Fruit fly (Drosophila melanogaster) whole organism, wandering third instar larva: ENCODE results near the gene CG7295.

Experiments used
- Abd-B ChIP-seq: fragments of >200 bp; optimal IDR thresholded peaks from 2 replicates; lab custom pipeline; 2017; ENCODE audit warnings: missing biosample characterization, missing genetic modification characterization
- CG32264 ChIP-seq: fragments of 200-800 bp; sonication (Bioruptor generic); optimal IDR thresholded peaks from 2 replicates; lab custom pipeline; 2016; ENCODE audit warnings: missing biosample characterization, missing genetic modification characterization
- CG9705 ChIP-seq: fragments of 200-800 bp; sonication (Bioruptor generic); optimal IDR thresholded peaks from 2 replicates; lab custom pipeline; 2018; ENCODE audit warnings: missing biosample characterization, mild to moderate bottlenecking, missing genetic modification characterization
- CrebA ChIP-seq: fragments of 200-800 bp; sonication (Bioruptor generic); optimal IDR thresholded peaks from 2 replicates; lab custom pipeline; 2016; ENCODE audit warnings: missing biosample characterization, mild to moderate bottlenecking, missing genetic modification characterization, borderline replicate concordance
- Dfd ChIP-seq: fragments of >200 bp; optimal IDR thresholded peaks from 2 replicates; lab custom pipeline; 2017; ENCODE audit warnings: missing biosample characterization, missing genetic modification characterization
- Dif ChIP-seq: fragments of 200-275, 200-300 bp; sonication (Bioruptor generic); optimal IDR thresholded peaks from 2 replicates; lab custom pipeline; 2018; ENCODE audit warnings: missing biosample characterization, missing genetic modification characterization; ENCODE audit not compliant: partially characterized antibody
- GATAd ChIP-seq: sonication (Bioruptor generic); optimal IDR thresholded peaks from 2 replicates; lab custom pipeline; 2016; ENCODE audit warnings: missing biosample characterization, missing genetic modification characterization
- HLH106 ChIP-seq: fragments of 200-800 bp; optimal IDR thresholded peaks from 3 replicates; lab custom pipeline; 2019; ENCODE audit warnings: missing biosample characterization, mild to moderate bottlenecking, missing genetic modification characterization, moderate library complexity
- Hnf4 ChIP-seq: fragments of 200-800 bp; sonication (Bioruptor generic); optimal IDR thresholded peaks from 2 replicates; lab custom pipeline; 2016; ENCODE audit warnings: missing biosample characterization, mild to moderate bottlenecking, missing genetic modification characterization
- Hr78 ChIP-seq: fragments of >200 bp; optimal IDR thresholded peaks from 2 replicates; lab custom pipeline; 2017; ENCODE audit warnings: missing biosample characterization, missing genetic modification characterization
- Hr83 ChIP-seq: fragments of 200-300 bp; sonication (Bioruptor generic); optimal IDR thresholded peaks from 2 replicates; lab custom pipeline; 2016; ENCODE audit warnings: missing biosample characterization, mild to moderate bottlenecking, missing genetic modification characterization, moderate library complexity; ENCODE audit not compliant: poor library complexity, severe bottlenecking
- Jra ChIP-seq: sonication (Bioruptor generic); optimal IDR thresholded peaks from 2 replicates; lab custom pipeline; 2016; ENCODE audit warnings: missing biosample characterization, missing genetic modification characterization
- Mio ChIP-seq: sonication (Bioruptor generic); optimal IDR thresholded peaks from 2 replicates; lab custom pipeline; 2016; ENCODE audit warnings: missing biosample characterization, missing genetic modification characterization
- Myc ChIP-seq: fragments of >200 bp; optimal IDR thresholded peaks from 2 replicates; lab custom pipeline; 2017
- N ChIP-seq: fragments of >200 bp; optimal IDR thresholded peaks from 2 replicates; lab custom pipeline; 2018; ENCODE audit warnings: missing biosample characterization, missing external identifiers, missing genetic modification characterization
- OdsH ChIP-seq: fragments of 200-800 bp; sonication (Bioruptor generic); optimal IDR thresholded peaks from 2 replicates; lab custom pipeline; 2016; ENCODE audit warnings: missing biosample characterization, mild to moderate bottlenecking, missing genetic modification characterization
- Rel ChIP-seq, 2 experiments: fragments of 200-800 bp; sonication (Bioruptor generic) in 1 of 2; optimal IDR thresholded peaks; 2 replicates in 1 of 2; 3 replicates in 1 of 2; lab custom pipeline; 2016 to 2019; ENCODE audit warnings: mild to moderate bottlenecking in 2 of 2, missing biosample characterization in 2 of 2, missing genetic modification characterization in 2 of 2, moderate library complexity in 1 of 2
- Sp1 ChIP-seq: fragments of 200-800 bp; sonication (Bioruptor generic); optimal IDR thresholded peaks from 3 replicates; lab custom pipeline; 2019; ENCODE audit warnings: missing biosample characterization, mild to moderate bottlenecking, missing genetic modification characterization, moderate library complexity
- Vsx2 ChIP-seq: fragments of 200-300, 225-300 bp; sonication (Bioruptor generic); optimal IDR thresholded peaks from 2 replicates; lab custom pipeline; 2018; ENCODE audit warnings: missing biosample characterization, missing genetic modification characterization; ENCODE audit not compliant: partially characterized antibody
- br ChIP-seq: fragments of 200-800 bp; sonication (Bioruptor generic); optimal IDR thresholded peaks from 2 replicates; lab custom pipeline; 2016; ENCODE audit warnings: missing biosample characterization, missing genetic modification characterization
- brk ChIP-seq: fragments of 200-800 bp; sonication (Bioruptor generic); optimal IDR thresholded peaks from 2 replicates; lab custom pipeline; 2016; ENCODE audit warnings: missing biosample characterization, mild to moderate bottlenecking, missing genetic modification characterization
- dl ChIP-seq, 2 experiments: fragments of 175-275, 200-275 bp in 1 of 2; fragments of 200-275 bp in 1 of 2; sonication (Bioruptor generic); optimal IDR thresholded peaks; lab custom pipeline; 2018; ENCODE audit warnings: mild to moderate bottlenecking in 2 of 2, missing biosample characterization in 2 of 2, missing genetic modification characterization in 2 of 2, moderate library complexity in 2 of 2; ENCODE audit not compliant: partially characterized antibody in 2 of 2, insufficient read depth in 1 of 2
- dmrt93B ChIP-seq: fragments of 200-800 bp; sonication (Bioruptor generic); optimal IDR thresholded peaks from 2 replicates; lab custom pipeline; 2018; ENCODE audit warnings: missing biosample characterization, mild to moderate bottlenecking, missing genetic modification characterization
- dsf ChIP-seq: sonication (Bioruptor generic); optimal IDR thresholded peaks from 2 replicates; lab custom pipeline; 2016; ENCODE audit warnings: missing biosample characterization, missing genetic modification characterization, borderline replicate concordance
- ey ChIP-seq: fragments of 200-800 bp; sonication (Bioruptor generic); optimal IDR thresholded peaks from 2 replicates; lab custom pipeline; 2016; ENCODE audit warnings: missing biosample characterization, missing genetic modification characterization
- foxo ChIP-seq, 2 experiments: fragments of 200-800 bp; sonication (Bioruptor generic); optimal IDR thresholded peaks; 2 replicates in 1 of 2; 3 replicates in 1 of 2; lab custom pipeline; 2016 to 2017; ENCODE audit warnings: missing biosample characterization in 2 of 2, missing genetic modification characterization in 2 of 2
- fru ChIP-seq: fragments of 200-800 bp; sonication (Bioruptor generic); optimal IDR thresholded peaks from 3 replicates; lab custom pipeline; 2016; ENCODE audit warnings: missing biosample characterization, mild to moderate bottlenecking, missing genetic modification characterization
- h ChIP-seq: fragments of 200-800 bp; sonication (Bioruptor generic); optimal IDR thresholded peaks from 3 replicates; lab custom pipeline; 2016; ENCODE audit warnings: missing biosample characterization, mild to moderate bottlenecking, missing genetic modification characterization
- jim ChIP-seq: fragments of 175-275, 200-325 bp; sonication (Bioruptor generic); optimal IDR thresholded peaks from 2 replicates; lab custom pipeline; 2016; ENCODE audit warnings: missing biosample characterization, mild to moderate bottlenecking, missing genetic modification characterization
- lola ChIP-seq: fragments of >200 bp; optimal IDR thresholded peaks from 2 replicates; lab custom pipeline; 2017; ENCODE audit warnings: missing biosample characterization, missing genetic modification characterization
- pan ChIP-seq: fragments of >200 bp; optimal IDR thresholded peaks from 2 replicates; lab custom pipeline; 2017
- psq ChIP-seq: fragments of 200-800 bp; sonication (Bioruptor generic); optimal IDR thresholded peaks from 3 replicates; lab custom pipeline; 2017; ENCODE audit warnings: missing biosample characterization, mild to moderate bottlenecking, missing genetic modification characterization, moderate library complexity
- rgr ChIP-seq: fragments of 200-800 bp; sonication (Bioruptor generic); optimal IDR thresholded peaks from 3 replicates; lab custom pipeline; 2016; ENCODE audit warnings: missing biosample characterization, mild to moderate bottlenecking, missing genetic modification characterization
- sage ChIP-seq: fragments of 200-800 bp; sonication (Bioruptor generic); optimal IDR thresholded peaks from 2 replicates; lab custom pipeline; 2016; ENCODE audit warnings: missing biosample characterization, mild to moderate bottlenecking, missing genetic modification characterization
- sv ChIP-seq: fragments of 200-800 bp; sonication (Bioruptor generic); optimal IDR thresholded peaks from 3 replicates; lab custom pipeline; 2016; ENCODE audit warnings: missing biosample characterization, missing genetic modification characterization
- tai ChIP-seq: sonication (Bioruptor generic); optimal IDR thresholded peaks from 2 replicates; lab custom pipeline; 2016; ENCODE audit warnings: missing biosample characterization, missing genetic modification characterization
- usp ChIP-seq: fragments of >200 bp; optimal IDR thresholded peaks from 2 replicates; lab custom pipeline; 2017; ENCODE audit warnings: missing biosample characterization, missing genetic modification characterization
- woc ChIP-seq: sonication (Bioruptor generic); optimal IDR thresholded peaks from 2 replicates; lab custom pipeline; 2016; ENCODE audit warnings: missing biosample characterization, mild to moderate bottlenecking, missing genetic modification characterization

The CG7295 gene

dm6 chr2L:1909681-1910080, 40.1 kb downstream of the CG7295 start:
- no peak for TF ChIP-seq Vsx2
- peak; percentile 12 for TF ChIP-seq Myc (lab: Kevin White, UChicago)
- TF ChIP-seq Dfd (GFP tag; lab: Kevin White, UChicago): no peak
- TF ChIP-seq tai: no peak
- no peak for TF ChIP-seq h (GFP tag; lab: Kevin White, UChicago)
- no peak for TF ChIP-seq pan (lab: Kevin White, UChicago)
- TF ChIP-seq Dif (GFP tag; lab: Kevin White, UChicago): no peak
- TF ChIP-seq CG9705 (GFP tag; lab: Kevin White, UChicago): no peak
- TF ChIP-seq CrebA (GFP tag; lab: Kevin White, UChicago): peak; percentile 31
- no peak for TF ChIP-seq brk (GFP tag; lab: Kevin White, UChicago)
- no peak for TF ChIP-seq Sp1 (GFP tag; lab: Kevin White, UChicago)
- TF ChIP-seq OdsH: no peak

dm6 chr2L:1911316-1911873, 41.8 kb downstream of the CG7295 start:
- TF ChIP-seq Abd-B (GFP tag; lab: Kevin White, UChicago) (no peak), HLH106 (tag; lab: Kevin White, UChicago) (peak; percentile 24), usp (GFP tag; lab: Kevin White, UChicago) (no peak), Dif (GFP tag; lab: Kevin White, UChicago) (no peak), brk (GFP tag; lab: Kevin White, UChicago) (peak; percentile 68), Hr78 (GFP tag; lab: Kevin White, UChicago) (no peak), rgr (GFP tag; lab: Kevin White, UChicago) (peak; percentile 56), dl (GFP tag; optimal IDR thresholded peaks at IDR 0.05; lab: Kevin White, UChicago; ENCODE audit: insufficient read depth in 1 of 2, partially characterized antibody in 2 of 2) (no peak), fru (GFP tag; lab: Kevin White, UChicago) (no peak), Mio (GFP tag; lab: Kevin White, UChicago) (no peak), jim (GFP tag; lab: Kevin White, UChicago) (no peak), Sp1 (GFP tag; lab: Kevin White, UChicago) (peak; percentile 14), foxo (GFP tag; optimal IDR thresholded peaks at IDR 0.05; lab: Kevin White, UChicago) (peak in 1 of 2 experiments; percentile 17), tai (peak; percentile 63), psq (GFP tag; lab: Kevin White, UChicago) (peak; percentile 75), CrebA (GFP tag; lab: Kevin White, UChicago) (no peak), OdsH (peak; percentile 38), sage (GFP tag; lab: Kevin White, UChicago) (no peak), woc (GFP tag; lab: Kevin White, UChicago) (no peak), GATAd (GFP tag; lab: Kevin White, UChicago) (no peak), Vsx2 (no peak), dsf (GFP tag; lab: Kevin White, UChicago) (no peak), Myc (lab: Kevin White, UChicago) (no peak), sv (no peak), dmrt93B (no peak), br (GFP tag; lab: Kevin White, UChicago) (peak; percentile 63), Rel (GFP tag; optimal IDR thresholded peaks at IDR 0.05; lab: Kevin White, UChicago) (no peak), Rel (tag; optimal IDR thresholded peaks at IDR 0.05; lab: Kevin White, UChicago) (peak; percentile 19), ey (peak; percentile 62), Dfd (GFP tag; lab: Kevin White, UChicago) (no peak), pan (lab: Kevin White, UChicago) (no peak), Hr83 (GFP tag; lab: Kevin White, UChicago) (no peak), Jra (GFP tag; lab: Kevin White, UChicago) (no peak), h (GFP tag; lab: Kevin White, UChicago) (peak; percentile 72), N (GFP tag; lab: Kevin White, UChicago) (no peak), Hnf4 (GFP tag; lab: Kevin White, UChicago) (peak; percentile 37), CG32264 (GFP tag; lab: Kevin White, UChicago) (peak; percentile 5), CG9705 (GFP tag; lab: Kevin White, UChicago) (no peak), lola (GFP tag; lab: Kevin White, UChicago) (no peak)
- TF ChIP-seq, all 38 proteins: peak for 14
